Fruit fly (Drosophila melanogaster) whole organism, prepupa: ENCODE results near the gene CG18563.
A peak's percentile ranks its signal among the peaks of the same experiment; 100 is the strongest.

Experiments
- CG11294 ChIP-seq: fragments of 200-800 bp; sonication (Bioruptor generic); IDR thresholded peaks from 2 replicates; pipeline ENCODE4 v1.3.6; 2022; ENCODE audit warnings: missing biosample characterization, missing genetic modification characterization
- CG16779 ChIP-seq: fragments of 200-800 bp; sonication (Bioruptor generic); optimal IDR thresholded peaks from 3 replicates; lab custom pipeline; 2017; ENCODE audit warnings: missing biosample characterization, mild to moderate bottlenecking, missing genetic modification characterization
- CG3919 ChIP-seq: fragments of 200-800 bp; sonication (Bioruptor generic); optimal IDR thresholded peaks from 3 replicates; lab custom pipeline; 2016; ENCODE audit warnings: missing biosample characterization, missing genetic modification characterization
- CG6792 ChIP-seq: fragments of 200-800 bp; sonication (Bioruptor generic); optimal IDR thresholded peaks from 3 replicates; lab custom pipeline; 2016; ENCODE audit warnings: missing biosample characterization, missing genetic modification characterization
- CG6854 ChIP-seq: fragments of 200-800 bp; sonication (Bioruptor generic); optimal IDR thresholded peaks from 2 replicates; lab custom pipeline; 2017; ENCODE audit warnings: missing biosample characterization, mild to moderate bottlenecking, missing genetic modification characterization
- Hr38 ChIP-seq: sonication (Bioruptor generic); optimal IDR thresholded peaks from 2 replicates; lab custom pipeline; 2016; ENCODE audit warnings: missing biosample characterization, missing genetic modification characterization
- Hr4 ChIP-seq: fragments of 200-800 bp; sonication (Bioruptor generic); optimal IDR thresholded peaks from 3 replicates; lab custom pipeline; 2016; ENCODE audit warnings: missing biosample characterization, missing genetic modification characterization
- Sox102F ChIP-seq: fragments of 200-800 bp; sonication (Bioruptor generic); optimal IDR thresholded peaks from 2 replicates; lab custom pipeline; 2016; ENCODE audit warnings: missing biosample characterization, mild to moderate bottlenecking, missing genetic modification characterization
- achi ChIP-seq: fragments of 200-800 bp; sonication (Bioruptor generic); optimal IDR thresholded peaks from 3 replicates; lab custom pipeline; 2016; ENCODE audit warnings: missing biosample characterization, missing genetic modification characterization
- fd59A ChIP-seq: fragments of 200-800 bp; sonication (Bioruptor generic); optimal IDR thresholded peaks from 2 replicates; lab custom pipeline; 2017; ENCODE audit warnings: missing biosample characterization, mild to moderate bottlenecking, missing genetic modification characterization, missing genetic modification reagents
- ss ChIP-seq, 2 experiments: fragments of 200-800 bp; sonication (Bioruptor generic); optimal IDR thresholded peaks; 2 replicates in 1 of 2; 3 replicates in 1 of 2; lab custom pipeline; 2017 to 2018; ENCODE audit warnings: mild to moderate bottlenecking in 2 of 2, missing biosample characterization in 2 of 2, missing genetic modification characterization in 2 of 2, moderate library complexity in 1 of 2
- vri ChIP-seq: fragments of 200-800 bp; sonication (Bioruptor generic); optimal IDR thresholded peaks from 3 replicates; lab custom pipeline; 2016; ENCODE audit warnings: missing biosample characterization, mild to moderate bottlenecking, missing genetic modification characterization

- TF ChIP-seq Hr4 (GFP tag; lab: Kevin White, UChicago) (peak; percentile 55), CG6854 (GFP tag; lab: Kevin White, UChicago) (no peak), CG6792 (GFP tag; lab: Kevin White, UChicago) (no peak), vri (GFP tag; lab: Kevin White, UChicago) (no peak), Hr38 (GFP tag; lab: Kevin White, UChicago) (no peak), ss (GFP tag; optimal IDR thresholded peaks at IDR 0.05; lab: Kevin White, UChicago) (no peak), achi (peak; percentile 27), CG3919 (peak; percentile 17), CG11294 (GFP tag; lab: Robert Waterston, UW) (no peak), fd59A (GFP tag; lab: Kevin White, UChicago) (peak; percentile 12), CG16779 (tag; lab: Kevin White, UChicago) (no peak), Sox102F (peak; percentile 4)
Measured at dm6 chr2L:17427187-17427586, 30.7 kb downstream of the CG18563 start.
